Worm (Caenorhabditis elegans) whole organism, L1 larva: ENCODE results near the gene pgm-2.

Source experiments
- Y116A8C.19 ChIP-seq: sonication (generic microtip); optimal IDR thresholded peaks from 2 replicates; lab custom pipeline; 2016; ENCODE audit warnings: missing compliant biosample characterization, missing genetic modification characterization, borderline replicate concordance
- irx-1 ChIP-seq: sonication (generic microtip); optimal IDR thresholded peaks from 2 replicates; lab custom pipeline; 2016; ENCODE audit warnings: missing genetic modification characterization, missing compliant biosample characterization
- lin-35 ChIP-seq, 2 experiments: fragments of 150-350 bp; optimal IDR thresholded peaks; 2 replicates each; lab custom pipeline; 2014; ENCODE audit warnings: missing biosample characterization in 2 of 2, missing genetic modification characterization in 2 of 2, missing genetic modification reagents in 2 of 2
- mep-1 ChIP-seq: fragments of 150-350 bp; optimal IDR thresholded peaks from 2 replicates; lab custom pipeline; 2014; ENCODE audit warnings: missing biosample characterization, missing genetic modification characterization
- nhr-237 ChIP-seq: fragments of 150-350 bp; optimal IDR thresholded peaks from 2 replicates; lab custom pipeline; 2014; ENCODE audit warnings: missing biosample characterization, missing genetic modification characterization
- vab-15 ChIP-seq: sonication (generic microtip); optimal IDR thresholded peaks from 2 replicates; lab custom pipeline; 2017; ENCODE audit warnings: missing genotype, mild to moderate bottlenecking, missing genetic modification characterization, missing compliant biosample characterization
- ztf-11 ChIP-seq, 2 experiments: sonication (generic microtip); optimal IDR thresholded peaks; 2 replicates each; lab custom pipeline; 2016 to 2017; ENCODE audit warnings: missing genetic modification characterization in 2 of 2, missing biosample characterization in 1 of 2, missing compliant biosample characterization in 1 of 2

- TF ChIP-seq ztf-11 (tag; optimal IDR thresholded peaks at IDR 0.05; lab: Kevin White, UChicago) (no peak), irx-1 (tag; lab: Kevin White, UChicago) (no peak), mep-1 (tag; lab: Kevin White, UChicago) (no peak), Y116A8C.19 (tag; lab: Kevin White, UChicago) (no peak), nhr-237 (no peak), vab-15 (no peak), lin-35 (GFP tag; optimal IDR thresholded peaks at IDR 0.05; lab: Kevin White, UChicago) (no peak)
Measured at ce11 chrIII:13285421-13285820, 13.8 kb upstream of the pgm-2 start, which contains the start of gene F56A8.8.
